Worm (Caenorhabditis elegans): ENCODE measurements around the gene mec-15.

DNA sequence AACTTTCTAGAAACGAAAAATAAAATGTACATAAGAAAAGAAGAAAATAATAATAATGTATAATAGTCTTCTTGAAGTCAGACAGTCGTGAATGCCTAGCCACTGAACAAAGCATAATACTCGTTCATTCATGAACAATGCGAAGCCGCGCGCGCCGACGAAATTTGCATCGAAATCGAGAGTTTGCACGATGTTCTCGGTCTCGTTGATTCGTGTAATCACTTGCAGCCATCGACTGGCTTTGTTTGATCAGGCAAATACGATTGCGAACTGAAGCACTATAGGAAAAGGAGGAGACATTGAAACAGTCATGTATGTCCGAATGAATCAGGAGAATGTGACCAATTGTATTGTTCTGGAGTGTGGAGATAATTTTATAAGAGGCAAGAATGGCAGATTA lies 35.7 kb downstream of the mec-15 start:
- no peak for TF ChIP-seq eyg-1 (tag; optimal IDR thresholded peaks at IDR 0.05)
- no peak for TF ChIP-seq gmeb-2 (tag; optimal IDR thresholded peaks at IDR 0.05)
- no peak for TF ChIP-seq sox-4 (tag; optimal IDR thresholded peaks at IDR 0.05)
- no peak for TF ChIP-seq ceh-6 (GFP tag; optimal IDR thresholded peaks at IDR 0.05)
- no peak for TF ChIP-seq pqm-1 (tag; optimal IDR thresholded peaks at IDR 0.05)
- TF ChIP-seq ceh-9 (tag; optimal IDR thresholded peaks at IDR 0.05): no peak
- TF ChIP-seq C08G9.2 (tag; optimal IDR thresholded peaks at IDR 0.05): no peak
- TF ChIP-seq hlh-6 (tag; optimal IDR thresholded peaks at IDR 0.05): no peak

Data from whole organism, late embryonic.